Worm (Caenorhabditis elegans): Measurements from ENCODE around the gene lido-17.

lido-17 gene

ce11 chrII:9392724-9393123, at the start of gene lido-17:
Gene lido-17, minus strand, starts transcription at chrII:9392824.
- no peak for TF ChIP-seq sea-1 (GFP tag; conservative IDR thresholded peaks at IDR 0.05)
- no peak for TF ChIP-seq ceh-13 (GFP tag; optimal IDR thresholded peaks at IDR 0.05)
- no peak for TF ChIP-seq ets-7 (tag; optimal IDR thresholded peaks at IDR 0.05)
- no peak for TF ChIP-seq tbx-11 (GFP tag; IDR thresholded peaks at IDR 0.05)
- TF ChIP-seq ama-1 (optimal IDR thresholded peaks at IDR 0.05): no peak
- no peak for TF ChIP-seq hnd-1 (tag; optimal IDR thresholded peaks at IDR 0.05)
- no peak for TF ChIP-seq F13C5.2 (tag; optimal IDR thresholded peaks at IDR 0.05)
- no peak for TF ChIP-seq pes-1 (GFP tag; IDR thresholded peaks at IDR 0.05)
- TF ChIP-seq tbx-37 (GFP tag; conservative IDR thresholded peaks at IDR 0.05): no peak
- no peak for TF ChIP-seq aly-1 (tag; optimal IDR thresholded peaks at IDR 0.05)
- no peak for TF ChIP-seq flt-1 (GFP tag; IDR thresholded peaks at IDR 0.05)
- TF ChIP-seq tra-4 (tag; optimal IDR thresholded peaks at IDR 0.05): no peak
- no peak for TF ChIP-seq scrt-1 (GFP tag; IDR thresholded peaks at IDR 0.05)
- no peak for TF ChIP-seq ceh-36 (tag; optimal IDR thresholded peaks at IDR 0.05)
- no peak for TF ChIP-seq hmbx-1 (tag; optimal IDR thresholded peaks at IDR 0.05)
- no peak for TF ChIP-seq hmg-4 (GFP tag; optimal IDR thresholded peaks at IDR 0.05)
- no peak for TF ChIP-seq B0310.2 (tag; optimal IDR thresholded peaks at IDR 0.05)

- no peak for TF ChIP-seq scrt-1 (GFP tag; IDR thresholded peaks at IDR 0.05)
- no peak for TF ChIP-seq flt-1 (GFP tag; IDR thresholded peaks at IDR 0.05)
- TF ChIP-seq tra-4 (tag; optimal IDR thresholded peaks at IDR 0.05): no peak
- no peak for TF ChIP-seq ceh-13 (GFP tag; optimal IDR thresholded peaks at IDR 0.05)
- no peak for TF ChIP-seq pes-1 (GFP tag; IDR thresholded peaks at IDR 0.05)
- no peak for TF ChIP-seq B0310.2 (tag; optimal IDR thresholded peaks at IDR 0.05)
- TF ChIP-seq sea-1 (GFP tag; conservative IDR thresholded peaks at IDR 0.05): no peak
- no peak for TF ChIP-seq F13C5.2 (tag; optimal IDR thresholded peaks at IDR 0.05)
- TF ChIP-seq ama-1 (optimal IDR thresholded peaks at IDR 0.05): no peak
- TF ChIP-seq hmg-4 (GFP tag; optimal IDR thresholded peaks at IDR 0.05): no peak
- no peak for TF ChIP-seq tbx-37 (GFP tag; conservative IDR thresholded peaks at IDR 0.05)
- TF ChIP-seq hmbx-1 (tag; optimal IDR thresholded peaks at IDR 0.05): no peak
- TF ChIP-seq ets-7 (tag; optimal IDR thresholded peaks at IDR 0.05): no peak
- no peak for TF ChIP-seq tbx-11 (GFP tag; IDR thresholded peaks at IDR 0.05)
- no peak for TF ChIP-seq aly-1 (tag; optimal IDR thresholded peaks at IDR 0.05)
- TF ChIP-seq ceh-36 (tag; optimal IDR thresholded peaks at IDR 0.05): no peak
Observed at ce11 chrII:9441838-9442237, 49.2 kb upstream of the lido-17 start, which contains the start of gene chil-16. Gene chil-16, minus strand, starts transcription at chrII:9441938.

- no peak for TF ChIP-seq tra-4 (tag; optimal IDR thresholded peaks at IDR 0.05)
- no peak for TF ChIP-seq ama-1 (optimal IDR thresholded peaks at IDR 0.05)
- TF ChIP-seq sea-1 (GFP tag; conservative IDR thresholded peaks at IDR 0.05): no peak
- TF ChIP-seq ets-7 (tag; optimal IDR thresholded peaks at IDR 0.05): no peak
- no peak for TF ChIP-seq scrt-1 (GFP tag; IDR thresholded peaks at IDR 0.05)
- no peak for TF ChIP-seq hmg-4 (GFP tag; optimal IDR thresholded peaks at IDR 0.05)
- no peak for TF ChIP-seq flt-1 (GFP tag; IDR thresholded peaks at IDR 0.05)
- no peak for TF ChIP-seq ceh-36 (tag; optimal IDR thresholded peaks at IDR 0.05)
- no peak for TF ChIP-seq tbx-37 (GFP tag; conservative IDR thresholded peaks at IDR 0.05)
Observed at ce11 chrII:9440060-9440459, 47.4 kb upstream of the lido-17 start, which contains the start of gene chil-17. Gene chil-17, minus strand, starts transcription at chrII:9440160.

- TF ChIP-seq hmg-4 (GFP tag; optimal IDR thresholded peaks at IDR 0.05) (no peak), ceh-36 (tag; optimal IDR thresholded peaks at IDR 0.05) (no peak), F13C5.2 (tag; optimal IDR thresholded peaks at IDR 0.05) (no peak), ama-1 (optimal IDR thresholded peaks at IDR 0.05) (no peak), ceh-13 (GFP tag; optimal IDR thresholded peaks at IDR 0.05) (no peak), B0310.2 (tag; optimal IDR thresholded peaks at IDR 0.05) (no peak), tbx-11 (GFP tag; IDR thresholded peaks at IDR 0.05) (no peak), tbx-37 (GFP tag; conservative IDR thresholded peaks at IDR 0.05) (no peak), tra-4 (tag; optimal IDR thresholded peaks at IDR 0.05) (no peak), hnd-1 (tag; optimal IDR thresholded peaks at IDR 0.05) (no peak), pes-1 (GFP tag; IDR thresholded peaks at IDR 0.05) (no peak), ets-7 (tag; optimal IDR thresholded peaks at IDR 0.05) (no peak), flt-1 (GFP tag; IDR thresholded peaks at IDR 0.05) (no peak), scrt-1 (GFP tag; IDR thresholded peaks at IDR 0.05) (no peak), sea-1 (GFP tag; conservative IDR thresholded peaks at IDR 0.05) (no peak), aly-1 (tag; optimal IDR thresholded peaks at IDR 0.05) (no peak), hmbx-1 (tag; optimal IDR thresholded peaks at IDR 0.05) (no peak)
Observed at ce11 chrII:9438853-9439252, 46.2 kb upstream of the lido-17 start.

- TF ChIP-seq ceh-13 (GFP tag; optimal IDR thresholded peaks at IDR 0.05): no peak
- no peak for TF ChIP-seq tbx-11 (GFP tag; IDR thresholded peaks at IDR 0.05)
- no peak for TF ChIP-seq scrt-1 (GFP tag; IDR thresholded peaks at IDR 0.05)
- no peak for TF ChIP-seq aly-1 (tag; optimal IDR thresholded peaks at IDR 0.05)
- no peak for TF ChIP-seq ceh-36 (tag; optimal IDR thresholded peaks at IDR 0.05)
- TF ChIP-seq B0310.2 (tag; optimal IDR thresholded peaks at IDR 0.05): no peak
- TF ChIP-seq tbx-37 (GFP tag; conservative IDR thresholded peaks at IDR 0.05): no peak
- TF ChIP-seq ets-7 (tag; optimal IDR thresholded peaks at IDR 0.05): no peak
- TF ChIP-seq tra-4 (tag; optimal IDR thresholded peaks at IDR 0.05): no peak
- TF ChIP-seq pes-1 (GFP tag; IDR thresholded peaks at IDR 0.05): no peak
- no peak for TF ChIP-seq hnd-1 (tag; optimal IDR thresholded peaks at IDR 0.05)
- TF ChIP-seq hmbx-1 (tag; optimal IDR thresholded peaks at IDR 0.05): no peak
- no peak for TF ChIP-seq flt-1 (GFP tag; IDR thresholded peaks at IDR 0.05)
- no peak for TF ChIP-seq sea-1 (GFP tag; conservative IDR thresholded peaks at IDR 0.05)
- no peak for TF ChIP-seq ama-1 (optimal IDR thresholded peaks at IDR 0.05)
Observed at ce11 chrII:9438227-9438626, 45.6 kb upstream of the lido-17 start, which contains the start of gene chil-13. Gene chil-13, minus strand, starts transcription at chrII:9438327.

ce11 chrII:9436009-9436408, 43.4 kb upstream of the lido-17 start, which contains the start of gene kin-16:
Gene kin-16, minus strand, starts transcription at chrII:9436109.
- no peak for TF ChIP-seq hnd-1 (tag; optimal IDR thresholded peaks at IDR 0.05)
- TF ChIP-seq ets-7 (tag; optimal IDR thresholded peaks at IDR 0.05): no peak
- TF ChIP-seq pes-1 (GFP tag; IDR thresholded peaks at IDR 0.05): no peak
- TF ChIP-seq F13C5.2 (tag; optimal IDR thresholded peaks at IDR 0.05): no peak
- no peak for TF ChIP-seq hmbx-1 (tag; optimal IDR thresholded peaks at IDR 0.05)
- TF ChIP-seq ceh-13 (GFP tag; optimal IDR thresholded peaks at IDR 0.05): no peak
- TF ChIP-seq hmg-4 (GFP tag; optimal IDR thresholded peaks at IDR 0.05): no peak
- no peak for TF ChIP-seq tbx-37 (GFP tag; conservative IDR thresholded peaks at IDR 0.05)
- no peak for TF ChIP-seq tra-4 (tag; optimal IDR thresholded peaks at IDR 0.05)
- no peak for TF ChIP-seq B0310.2 (tag; optimal IDR thresholded peaks at IDR 0.05)
- no peak for TF ChIP-seq scrt-1 (GFP tag; IDR thresholded peaks at IDR 0.05)
- TF ChIP-seq sea-1 (GFP tag; conservative IDR thresholded peaks at IDR 0.05): no peak
- TF ChIP-seq aly-1 (tag; optimal IDR thresholded peaks at IDR 0.05): no peak
- TF ChIP-seq ama-1 (optimal IDR thresholded peaks at IDR 0.05): no peak
- TF ChIP-seq tbx-11 (GFP tag; IDR thresholded peaks at IDR 0.05): no peak
- no peak for TF ChIP-seq ceh-36 (tag; optimal IDR thresholded peaks at IDR 0.05)
- TF ChIP-seq flt-1 (GFP tag; IDR thresholded peaks at IDR 0.05): no peak
